Worm (Caenorhabditis elegans): ENCODE data around the gene mab-9.
A peak's percentile ranks its signal among the peaks of the same experiment; 100 is the strongest.

The mab-9 gene

ce11 chrII:551245-551904 lies 35.6 kb downstream of the mab-9 start, which contains the start of gene lips-7:
TSS of gene lips-7 (plus strand) at chrII:551854.
- TF ChIP-seq hnd-1 (tag; optimal IDR thresholded peaks at IDR 0.05), result no peak
- TF ChIP-seq aly-1 (tag; optimal IDR thresholded peaks at IDR 0.05), result peak; percentile 43

- TF ChIP-seq tbx-37 (GFP tag; conservative IDR thresholded peaks at IDR 0.05) (no peak), B0310.2 (tag; optimal IDR thresholded peaks at IDR 0.05) (no peak), pes-1 (GFP tag; IDR thresholded peaks at IDR 0.05) (no peak), hmbx-1 (tag; optimal IDR thresholded peaks at IDR 0.05) (no peak), tbx-11 (GFP tag; IDR thresholded peaks at IDR 0.05) (no peak), hnd-1 (tag; optimal IDR thresholded peaks at IDR 0.05) (no peak), aly-1 (tag; optimal IDR thresholded peaks at IDR 0.05) (no peak), ets-7 (tag; optimal IDR thresholded peaks at IDR 0.05) (no peak), hmg-4 (GFP tag; optimal IDR thresholded peaks at IDR 0.05) (no peak), sea-1 (GFP tag; conservative IDR thresholded peaks at IDR 0.05) (no peak), ceh-13 (GFP tag; optimal IDR thresholded peaks at IDR 0.05) (no peak), tra-4 (tag; optimal IDR thresholded peaks at IDR 0.05) (no peak), flt-1 (GFP tag; IDR thresholded peaks at IDR 0.05) (no peak), scrt-1 (GFP tag; IDR thresholded peaks at IDR 0.05) (no peak)
These were observed 39.5 kb downstream of the mab-9 start for ce11 chrII:555371-555770.

ce11 chrII:556185-556584 lies 40.4 kb downstream of the mab-9 start, which contains the start of the genes C09E8.1 and C09E8.6:
TSS of gene C09E8.1 (plus strand) at chrII:556485.
TSS of gene C09E8.6 (plus strand) at chrII:556497.
- no peak for TF ChIP-seq ceh-36 (tag; optimal IDR thresholded peaks at IDR 0.05)
- no peak for TF ChIP-seq tra-4 (tag; optimal IDR thresholded peaks at IDR 0.05)

ce11 chrII:568776-569175 lies 53.0 kb downstream of the mab-9 start, which contains the start of gene W08F4.5:
TSS of gene W08F4.5 (minus strand) at chrII:568876.
- TF ChIP-seq aly-1 (tag; optimal IDR thresholded peaks at IDR 0.05) (no peak), B0310.2 (tag; optimal IDR thresholded peaks at IDR 0.05) (no peak), pes-1 (GFP tag; IDR thresholded peaks at IDR 0.05) (no peak), ama-1 (optimal IDR thresholded peaks at IDR 0.05) (no peak), hmg-4 (GFP tag; optimal IDR thresholded peaks at IDR 0.05) (no peak), F13C5.2 (tag; optimal IDR thresholded peaks at IDR 0.05) (no peak), sea-1 (GFP tag; conservative IDR thresholded peaks at IDR 0.05) (no peak), ceh-36 (tag; optimal IDR thresholded peaks at IDR 0.05) (no peak), tra-4 (tag; optimal IDR thresholded peaks at IDR 0.05) (no peak), ets-7 (tag; optimal IDR thresholded peaks at IDR 0.05) (no peak), tbx-37 (GFP tag; conservative IDR thresholded peaks at IDR 0.05) (no peak), hmbx-1 (tag; optimal IDR thresholded peaks at IDR 0.05) (no peak), flt-1 (GFP tag; IDR thresholded peaks at IDR 0.05) (no peak), scrt-1 (GFP tag; IDR thresholded peaks at IDR 0.05) (no peak), hnd-1 (tag; optimal IDR thresholded peaks at IDR 0.05) (no peak), tbx-11 (GFP tag; IDR thresholded peaks at IDR 0.05) (no peak)
